Worm (Caenorhabditis elegans): ENCODE results near the gene Y108F1.5.
"Not testable (repeated sequence)": the region's sequence is repeated elsewhere in the genome, so short reads cannot be mapped to it uniquely, and the experiment has no call there.

Y108F1.5 gene

DNA sequence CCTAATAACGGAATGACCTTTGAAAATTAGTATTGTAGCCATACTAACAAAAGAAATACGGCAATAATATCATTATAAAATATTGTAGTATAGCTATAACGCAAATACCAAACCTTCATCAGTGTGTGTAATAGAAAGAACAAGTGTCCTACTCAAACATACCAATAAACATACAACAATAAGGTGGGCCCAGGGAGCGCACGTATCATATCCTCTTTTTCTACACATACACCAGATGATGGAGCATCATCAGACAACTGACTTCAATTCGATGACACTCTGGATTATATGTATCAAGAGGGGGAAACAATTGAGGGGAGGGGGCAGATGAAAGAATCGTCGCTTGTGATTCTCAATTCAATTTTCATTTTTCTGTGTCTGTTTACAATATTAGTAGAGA, 26.4 kb upstream of the Y108F1.5 start:
- TF ChIP-seq B0310.2 (tag; optimal IDR thresholded peaks at IDR 0.05) (no peak), tbx-37 (GFP tag; conservative IDR thresholded peaks at IDR 0.05) (no peak), hmbx-1 (tag; optimal IDR thresholded peaks at IDR 0.05) (no peak), aly-1 (tag; optimal IDR thresholded peaks at IDR 0.05) (no peak), pes-1 (GFP tag; IDR thresholded peaks at IDR 0.05) (no peak), tra-4 (tag; optimal IDR thresholded peaks at IDR 0.05) (no peak), scrt-1 (GFP tag; IDR thresholded peaks at IDR 0.05) (no peak), sea-1 (GFP tag; conservative IDR thresholded peaks at IDR 0.05) (no peak), hmg-4 (GFP tag; optimal IDR thresholded peaks at IDR 0.05) (no peak), ceh-36 (tag; optimal IDR thresholded peaks at IDR 0.05) (no peak)

DNA sequence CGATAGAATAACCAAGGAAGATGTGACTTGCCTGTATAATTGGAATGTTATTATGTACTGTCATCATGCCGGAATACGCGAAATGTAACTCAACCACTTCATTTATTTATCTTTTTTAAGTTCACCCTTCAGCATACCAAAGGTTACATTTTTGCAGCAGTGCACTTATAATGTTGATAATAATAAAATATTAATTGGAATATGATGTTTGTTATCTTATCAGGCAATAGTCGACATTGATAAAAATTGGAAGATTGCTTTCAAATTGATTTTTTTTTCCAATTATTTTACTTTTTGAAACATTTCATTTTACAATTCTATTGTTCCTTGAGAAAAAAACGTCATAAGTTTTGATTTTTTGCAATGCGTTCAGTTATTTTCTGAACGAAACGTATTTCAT, 25.3 kb upstream of the Y108F1.5 start:
- TF ChIP-seq F13C5.2 (tag; optimal IDR thresholded peaks at IDR 0.05) (no peak), B0310.2 (tag; optimal IDR thresholded peaks at IDR 0.05) (no peak), ceh-36 (tag; optimal IDR thresholded peaks at IDR 0.05) (no peak), scrt-1 (GFP tag; IDR thresholded peaks at IDR 0.05) (no peak), aly-1 (tag; optimal IDR thresholded peaks at IDR 0.05) (no peak), ets-7 (tag; optimal IDR thresholded peaks at IDR 0.05) (no peak), pes-1 (GFP tag; IDR thresholded peaks at IDR 0.05) (no peak), tra-4 (tag; optimal IDR thresholded peaks at IDR 0.05) (no peak), flt-1 (GFP tag; IDR thresholded peaks at IDR 0.05) (no peak), ama-1 (optimal IDR thresholded peaks at IDR 0.05) (no peak), hmg-4 (GFP tag; optimal IDR thresholded peaks at IDR 0.05) (no peak)

DNA sequence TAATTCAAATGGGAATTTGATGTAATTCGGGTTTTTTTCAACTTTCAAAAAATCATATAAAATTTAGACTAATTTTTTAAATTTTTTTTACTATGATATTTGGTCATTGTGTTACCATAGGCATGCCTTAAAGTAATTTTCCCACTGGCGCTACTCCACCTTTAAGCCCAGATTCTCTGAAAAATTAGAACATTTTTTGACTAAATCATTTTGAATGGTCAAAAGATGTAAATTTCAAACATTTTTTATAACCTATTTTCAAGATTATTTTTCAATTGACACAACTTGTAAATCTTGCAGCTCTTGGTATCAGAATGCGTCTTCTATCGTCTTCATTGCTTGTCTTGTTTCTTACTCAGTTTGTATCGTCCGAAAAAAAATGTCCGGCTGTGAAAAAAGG, 23.1 kb upstream of the Y108F1.5 start, which contains the start of gene R57.2:
Gene R57.2 (plus strand): TSS at position 301 of the 400 bp plus-strand sequence.
- TF ChIP-seq tra-4 (tag; optimal IDR thresholded peaks at IDR 0.05) = no peak

DNA sequence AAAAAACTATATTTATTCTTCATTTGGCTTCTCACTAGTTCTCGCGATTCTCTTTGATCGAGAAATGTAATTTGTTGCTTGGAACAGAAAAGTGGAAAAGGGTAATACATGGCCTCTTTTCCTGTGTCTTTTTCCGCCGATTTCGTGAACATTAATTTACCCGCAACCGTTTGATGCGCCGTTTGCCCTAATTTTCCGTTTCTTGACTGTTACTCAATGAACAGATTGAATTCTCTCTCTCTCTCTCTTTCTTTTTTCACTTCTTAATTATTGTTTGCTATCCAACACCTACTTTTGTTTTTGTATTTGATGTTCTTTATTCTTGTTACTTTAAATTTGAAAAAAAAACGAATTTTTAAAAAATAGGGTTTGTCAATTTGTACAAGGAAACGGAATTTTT, 21.9 kb upstream of the Y108F1.5 start:
- TF ChIP-seq F13C5.2 (tag; optimal IDR thresholded peaks at IDR 0.05) = no peak
- TF ChIP-seq B0310.2 (tag; optimal IDR thresholded peaks at IDR 0.05) = no peak
- TF ChIP-seq tra-4 (tag; optimal IDR thresholded peaks at IDR 0.05) = no peak
- TF ChIP-seq flt-1 (GFP tag; IDR thresholded peaks at IDR 0.05) = no peak
- no peak for TF ChIP-seq hmg-4 (GFP tag; optimal IDR thresholded peaks at IDR 0.05)
- no peak for TF ChIP-seq scrt-1 (GFP tag; IDR thresholded peaks at IDR 0.05)
- TF ChIP-seq aly-1 (tag; optimal IDR thresholded peaks at IDR 0.05) = no peak
- no peak for TF ChIP-seq ceh-36 (tag; optimal IDR thresholded peaks at IDR 0.05)
- TF ChIP-seq hnd-1 (tag; optimal IDR thresholded peaks at IDR 0.05) = no peak
- no peak for TF ChIP-seq ceh-13 (GFP tag; optimal IDR thresholded peaks at IDR 0.05)
- no peak for TF ChIP-seq hmbx-1 (tag; optimal IDR thresholded peaks at IDR 0.05)
- no peak for TF ChIP-seq pes-1 (GFP tag; IDR thresholded peaks at IDR 0.05)

DNA sequence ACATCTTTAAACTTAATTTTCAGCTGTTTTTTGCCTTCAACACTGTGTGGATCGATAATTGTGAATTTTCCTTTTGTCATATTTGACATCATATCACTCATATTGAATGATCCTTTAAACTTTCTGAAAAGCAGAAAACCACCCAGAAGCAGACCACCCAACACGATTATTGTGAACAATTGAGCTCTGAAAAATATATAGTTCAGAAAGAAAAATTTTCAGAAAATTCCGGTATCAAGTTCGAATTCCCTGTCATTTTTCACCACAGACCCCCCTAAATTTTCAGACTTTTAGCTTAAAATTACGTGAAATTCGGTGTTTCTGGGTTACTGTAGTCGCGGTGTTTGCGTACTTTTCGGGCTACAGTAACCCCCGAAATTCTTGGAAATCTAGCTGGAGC, 12.3 kb upstream of the Y108F1.5 start, which contains the start of gene Y47C4A.1:
Gene Y47C4A.1 (minus strand): TSS at position 101 of the 400 bp plus-strand sequence.
- TF ChIP-seq ceh-13 (GFP tag; optimal IDR thresholded peaks at IDR 0.05); B0310.2 (tag; optimal IDR thresholded peaks at IDR 0.05); ama-1 (optimal IDR thresholded peaks at IDR 0.05): not testable (repeated sequence)

DNA sequence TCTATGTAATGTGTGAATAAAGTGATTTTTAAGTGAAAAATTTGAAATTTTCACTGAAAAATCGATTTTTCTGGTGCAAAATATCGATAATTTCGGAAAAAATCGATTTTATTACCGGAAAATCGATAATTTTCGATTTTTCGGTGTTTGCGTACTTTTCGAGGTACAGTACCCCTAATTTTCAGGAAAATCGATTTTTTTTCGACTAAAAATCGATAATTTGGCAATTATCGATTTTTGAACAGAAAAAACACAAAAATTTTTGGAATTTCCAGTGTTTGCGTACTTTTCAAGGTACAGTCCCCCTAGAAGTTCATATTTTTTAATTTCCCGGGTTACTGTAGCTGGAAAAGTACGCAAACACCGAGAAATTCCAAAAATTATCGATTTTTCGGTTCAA, 2.3 kb downstream of the Y108F1.5 start:
- TF ChIP-seq hmg-4 (GFP tag; optimal IDR thresholded peaks at IDR 0.05) (no peak), tbx-11 (GFP tag; IDR thresholded peaks at IDR 0.05) (no peak), ama-1 (optimal IDR thresholded peaks at IDR 0.05) (no peak), sea-1 (GFP tag; conservative IDR thresholded peaks at IDR 0.05) (no peak), ets-7 (tag; optimal IDR thresholded peaks at IDR 0.05) (no peak), flt-1 (GFP tag; IDR thresholded peaks at IDR 0.05) (no peak), B0310.2 (tag; optimal IDR thresholded peaks at IDR 0.05) (no peak), aly-1 (tag; optimal IDR thresholded peaks at IDR 0.05) (no peak), scrt-1 (GFP tag; IDR thresholded peaks at IDR 0.05) (no peak), hmbx-1 (tag; optimal IDR thresholded peaks at IDR 0.05) (no peak)

DNA sequence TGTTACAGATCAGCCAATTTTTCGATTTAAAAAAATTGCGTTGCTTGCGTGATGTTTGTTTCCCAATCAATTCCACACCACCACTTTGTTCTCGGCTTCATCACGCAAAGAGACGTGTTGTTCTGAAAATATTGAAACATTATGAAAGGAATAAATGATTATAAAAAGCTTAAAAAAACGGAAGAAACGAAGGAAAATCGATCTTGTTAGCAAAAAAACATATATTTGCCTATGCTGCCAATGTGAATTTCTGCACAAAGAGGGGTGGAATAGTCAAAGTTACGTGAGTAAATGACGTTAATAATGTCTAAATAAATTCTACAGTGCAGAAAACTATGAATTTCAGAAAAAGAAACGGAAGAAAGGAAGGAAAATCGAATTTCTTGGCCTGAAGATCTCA, 34.7 kb downstream of the Y108F1.5 start, which contains the start of gene AC8.10:
Gene AC8.10 (minus strand): TSS at position 101 of the 400 bp plus-strand sequence.
- not testable (repeated sequence) for TF ChIP-seq tbx-11 (GFP tag; IDR thresholded peaks at IDR 0.05); ceh-36 (tag; optimal IDR thresholded peaks at IDR 0.05); hnd-1 (tag; optimal IDR thresholded peaks at IDR 0.05)

DNA sequence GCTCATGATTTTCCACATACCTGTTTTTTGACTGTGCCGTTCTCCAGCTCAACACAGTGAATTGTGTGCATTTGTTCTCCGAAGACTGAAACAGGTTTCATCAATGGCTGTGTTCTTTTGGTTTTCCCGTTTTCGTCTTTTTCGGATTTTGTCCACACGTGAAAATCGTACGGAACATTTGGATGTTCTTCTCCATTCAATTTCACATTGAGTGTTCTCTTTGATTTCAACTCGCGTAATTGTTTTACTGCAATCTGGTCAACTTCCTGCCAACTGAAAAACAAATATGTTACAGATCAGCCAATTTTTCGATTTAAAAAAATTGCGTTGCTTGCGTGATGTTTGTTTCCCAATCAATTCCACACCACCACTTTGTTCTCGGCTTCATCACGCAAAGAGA, 44.4 kb downstream of the Y108F1.5 start, which contains the start of gene AC8.3:
Gene AC8.3 (minus strand): TSS at position 101 of the 400 bp plus-strand sequence.
- TF ChIP-seq pes-1 (GFP tag; IDR thresholded peaks at IDR 0.05); scrt-1 (GFP tag; IDR thresholded peaks at IDR 0.05); ama-1 (optimal IDR thresholded peaks at IDR 0.05): not testable (repeated sequence)

Data from whole organism, early embryonic.